Worm (Caenorhabditis elegans) whole organism, late embryonic: Measurements from ENCODE around the gene str-118.

Source experiments
- C08G9.2 ChIP-seq: sonication (generic microtip); optimal IDR thresholded peaks from 2 replicates; lab custom pipeline; 2016; ENCODE audit warnings: mild to moderate bottlenecking, missing genetic modification characterization, moderate library complexity, missing compliant biosample characterization
- F13H6.1 ChIP-seq: sonication (generic microtip); optimal IDR thresholded peaks from 2 replicates; lab custom pipeline; 2016; ENCODE audit warnings: missing genetic modification characterization, missing compliant biosample characterization
- K02D7.2 ChIP-seq: sonication (generic microtip); optimal IDR thresholded peaks from 2 replicates; lab custom pipeline; 2017; ENCODE audit warnings: mild to moderate bottlenecking, missing genetic modification characterization, missing compliant biosample characterization
- K09A11.1 ChIP-seq: sonication (generic microtip); optimal IDR thresholded peaks from 2 replicates; lab custom pipeline; 2017; ENCODE audit warnings: antibody characterized with exemption, mild to moderate bottlenecking, missing genetic modification characterization, missing compliant biosample characterization; ENCODE audit not compliant: insufficient read depth
- T23F11.4 ChIP-seq: fragments of 200-800 bp; sonication (Bioruptor generic); optimal IDR thresholded peaks from 2 replicates; lab custom pipeline; 2018; ENCODE audit warnings: mild to moderate bottlenecking, missing genetic modification characterization, missing compliant biosample characterization
- Y22D7AL.16 ChIP-seq: sonication (generic microtip); optimal IDR thresholded peaks from 2 replicates; lab custom pipeline; 2016; ENCODE audit warnings: missing genetic modification characterization, missing compliant biosample characterization
- ahr-1 ChIP-seq: sonication (generic microtip); optimal IDR thresholded peaks from 2 replicates; lab custom pipeline; 2016; ENCODE audit warnings: missing genetic modification characterization, missing compliant biosample characterization
- ama-1 ChIP-seq: fragments of 150-350 bp; optimal IDR thresholded peaks from 2 replicates; lab custom pipeline; 2014
- ceh-18 ChIP-seq: sonication (generic microtip); optimal IDR thresholded peaks from 2 replicates; lab custom pipeline; 2016; ENCODE audit warnings: missing genetic modification characterization, missing compliant biosample characterization
- ceh-19 ChIP-seq: fragments of 200-800 bp; sonication (Bioruptor generic); optimal IDR thresholded peaks from 2 replicates; lab custom pipeline; 2018; ENCODE audit warnings: mild to moderate bottlenecking, missing genetic modification characterization, missing compliant biosample characterization
- ceh-22 ChIP-seq: sonication (generic microtip); optimal IDR thresholded peaks from 2 replicates; lab custom pipeline; 2017; ENCODE audit warnings: missing biosample characterization, missing genetic modification characterization
- ceh-30 ChIP-seq: fragments of 150-350 bp; optimal IDR thresholded peaks from 2 replicates; lab custom pipeline; 2014; ENCODE audit warnings: missing biosample characterization, missing genetic modification characterization
- ceh-31 ChIP-seq: sonication (generic microtip); optimal IDR thresholded peaks from 2 replicates; lab custom pipeline; 2016; ENCODE audit warnings: missing genetic modification characterization, missing compliant biosample characterization
- ceh-34 ChIP-seq: sonication (generic microtip); optimal IDR thresholded peaks from 2 replicates; lab custom pipeline; 2016; ENCODE audit warnings: mild to moderate bottlenecking, missing genetic modification characterization, missing compliant biosample characterization
- ceh-45 ChIP-seq: fragments of 200-800 bp; sonication (Bioruptor generic); IDR thresholded peaks from 2 replicates; pipeline ENCODE4 v1.3.6; 2022; ENCODE audit warnings: missing genetic modification reagents, missing genetic modification characterization, missing compliant biosample characterization
- ceh-48 ChIP-seq: sonication (generic microtip); optimal IDR thresholded peaks from 2 replicates; lab custom pipeline; 2016; ENCODE audit warnings: missing genetic modification characterization, inconsistent platforms, missing compliant biosample characterization
- ceh-9 ChIP-seq: sonication (generic microtip); optimal IDR thresholded peaks from 2 replicates; lab custom pipeline; 2016; ENCODE audit warnings: mild to moderate bottlenecking, missing genetic modification characterization, inconsistent platforms, missing compliant biosample characterization
- che-1 ChIP-seq: sonication (generic microtip); optimal IDR thresholded peaks from 2 replicates; lab custom pipeline; 2016; ENCODE audit warnings: mild to moderate bottlenecking, missing genetic modification characterization, missing compliant biosample characterization
- dmd-4 ChIP-seq: sonication (generic microtip); optimal IDR thresholded peaks from 2 replicates; lab custom pipeline; 2016; ENCODE audit warnings: borderline replicate concordance, missing genetic modification characterization, missing compliant biosample characterization
- elt-2 ChIP-seq: sonication (generic microtip); optimal IDR thresholded peaks from 2 replicates; lab custom pipeline; 2016; ENCODE audit warnings: missing genetic modification reagents, missing genetic modification characterization, missing compliant biosample characterization
- elt-4 ChIP-seq: sonication (generic microtip); optimal IDR thresholded peaks from 2 replicates; lab custom pipeline; 2016; ENCODE audit warnings: missing genetic modification characterization, missing compliant biosample characterization
- ets-4 ChIP-seq: sonication (generic microtip); optimal IDR thresholded peaks from 2 replicates; lab custom pipeline; 2016; ENCODE audit warnings: missing genetic modification characterization, missing compliant biosample characterization
- fkh-10 ChIP-seq: fragments of 150-350 bp; optimal IDR thresholded peaks from 2 replicates; lab custom pipeline; 2014; ENCODE audit warnings: missing biosample characterization, missing genetic modification reagents, missing genetic modification characterization
- fkh-6 ChIP-seq: sonication (generic microtip); optimal IDR thresholded peaks from 2 replicates; lab custom pipeline; 2016; ENCODE audit warnings: missing genetic modification characterization, missing compliant biosample characterization
- gmeb-2 ChIP-seq: sonication (generic microtip); optimal IDR thresholded peaks from 2 replicates; lab custom pipeline; 2016; ENCODE audit warnings: missing genetic modification characterization, inconsistent platforms, missing compliant biosample characterization
- hlh-13 ChIP-seq: fragments of 200-800 bp; sonication (Bioruptor generic); optimal IDR thresholded peaks from 2 replicates; lab custom pipeline; 2018; ENCODE audit warnings: mild to moderate bottlenecking, missing genetic modification characterization, missing compliant biosample characterization
- hlh-15 ChIP-seq: sonication (generic microtip); optimal IDR thresholded peaks from 2 replicates; lab custom pipeline; 2016; ENCODE audit warnings: missing genetic modification characterization, missing compliant biosample characterization
- hlh-30 ChIP-seq: sonication (generic microtip); optimal IDR thresholded peaks from 2 replicates; lab custom pipeline; 2017; ENCODE audit warnings: antibody characterized with exemption, missing genetic modification characterization, missing compliant biosample characterization; ENCODE audit not compliant: insufficient read depth
- hlh-8 ChIP-seq: sonication (generic microtip); optimal IDR thresholded peaks from 2 replicates; lab custom pipeline; 2016; ENCODE audit warnings: missing genotype, missing genetic modification characterization, missing compliant biosample characterization
- lim-6 ChIP-seq: sonication (generic microtip); optimal IDR thresholded peaks from 2 replicates; lab custom pipeline; 2016; ENCODE audit warnings: missing genetic modification characterization, missing compliant biosample characterization
- madf-2 ChIP-seq: sonication (generic microtip); optimal IDR thresholded peaks from 2 replicates; lab custom pipeline; 2017; ENCODE audit warnings: missing genetic modification characterization, missing compliant biosample characterization
- nfya-1 ChIP-seq: sonication (generic microtip); optimal IDR thresholded peaks from 2 replicates; lab custom pipeline; 2017; ENCODE audit warnings: missing genetic modification characterization, mild to moderate bottlenecking, missing compliant biosample characterization, antibody characterized with exemption, moderate library complexity
- nhr-232 ChIP-seq: sonication (generic microtip); optimal IDR thresholded peaks from 2 replicates; lab custom pipeline; 2016; ENCODE audit warnings: missing genetic modification characterization, missing compliant biosample characterization
- npax-4 ChIP-seq: sonication (generic microtip); optimal IDR thresholded peaks from 2 replicates; lab custom pipeline; 2016; ENCODE audit warnings: missing genetic modification characterization, missing compliant biosample characterization
- odd-2 ChIP-seq: sonication (generic microtip); optimal IDR thresholded peaks from 2 replicates; lab custom pipeline; 2017; ENCODE audit warnings: antibody characterized with exemption, mild to moderate bottlenecking, missing genetic modification characterization, missing compliant biosample characterization
- pag-3 ChIP-seq: sonication (generic microtip); optimal IDR thresholded peaks from 2 replicates; lab custom pipeline; 2016; ENCODE audit warnings: missing compliant biosample characterization, missing genetic modification characterization, borderline replicate concordance
- pat-9 ChIP-seq: fragments of 200-800 bp; sonication (Bioruptor generic); optimal IDR thresholded peaks from 2 replicates; lab custom pipeline; 2018; ENCODE audit warnings: mild to moderate bottlenecking, missing genetic modification characterization, moderate library complexity, missing compliant biosample characterization
- pax-1 ChIP-seq: fragments of 150-350 bp; optimal IDR thresholded peaks from 2 replicates; lab custom pipeline; 2014; ENCODE audit warnings: missing biosample characterization, missing genetic modification characterization
- pha-4 ChIP-seq: fragments of 150-350 bp; optimal IDR thresholded peaks from 2 replicates; lab custom pipeline; 2018; ENCODE audit warnings: missing biosample characterization, missing genetic modification reagents, missing genetic modification characterization
- pros-1 ChIP-seq: fragments of 150-350 bp; optimal IDR thresholded peaks from 2 replicates; lab custom pipeline; 2014; ENCODE audit warnings: missing biosample characterization, missing genetic modification reagents, missing genetic modification characterization
- ref-2 ChIP-seq: sonication (generic microtip); optimal IDR thresholded peaks from 2 replicates; lab custom pipeline; 2016; ENCODE audit warnings: missing genetic modification characterization, missing compliant biosample characterization
- rnt-1 ChIP-seq: sonication (generic microtip); optimal IDR thresholded peaks from 2 replicates; lab custom pipeline; 2016; ENCODE audit warnings: missing genetic modification characterization, missing compliant biosample characterization
- sdc-2 ChIP-seq: sonication (generic microtip); optimal IDR thresholded peaks from 2 replicates; lab custom pipeline; 2016; ENCODE audit warnings: missing genotype, missing genetic modification characterization, missing compliant biosample characterization
- sox-2 ChIP-seq: fragments of 200-800 bp; sonication (Bioruptor generic); IDR thresholded peaks from 2 replicates; pipeline ENCODE4 v1.3.6; 2022; ENCODE audit warnings: missing genetic modification reagents, missing genetic modification characterization, missing compliant biosample characterization
- sox-4 ChIP-seq: sonication (generic microtip); optimal IDR thresholded peaks from 2 replicates; lab custom pipeline; 2017; ENCODE audit warnings: mild to moderate bottlenecking, missing genetic modification characterization, inconsistent platforms, missing compliant biosample characterization
- syd-9 ChIP-seq: sonication (generic microtip); optimal IDR thresholded peaks from 2 replicates; lab custom pipeline; 2016; ENCODE audit warnings: mild to moderate bottlenecking, missing genetic modification characterization, moderate library complexity, missing compliant biosample characterization
- tbx-2 ChIP-seq: sonication (generic microtip); optimal IDR thresholded peaks from 2 replicates; lab custom pipeline; 2016; ENCODE audit warnings: missing genetic modification characterization, missing compliant biosample characterization
- tbx-7 ChIP-seq: sonication (generic microtip); optimal IDR thresholded peaks from 2 replicates; lab custom pipeline; 2016; ENCODE audit warnings: missing genotype, missing genetic modification characterization, missing compliant biosample characterization
- unc-3 ChIP-seq, 2 experiments: fragments of 200-800 bp in 1 of 2; sonication (Bioruptor generic) in 1 of 2; sonication (generic microtip) in 1 of 2; conservative IDR thresholded peaks in 1 of 2; optimal IDR thresholded peaks in 1 of 2; 2 replicates each; pipeline versions ENCODE4 v1.3.6 to Lab custom; 2016 to 2022; ENCODE audit warnings: missing compliant biosample characterization in 2 of 2, missing genetic modification characterization in 2 of 2, missing genetic modification reagents in 1 of 2
- unc-42 ChIP-seq: sonication (generic microtip); optimal IDR thresholded peaks from 2 replicates; lab custom pipeline; 2016; ENCODE audit warnings: missing genotype, missing genetic modification characterization, missing compliant biosample characterization
- unc-55 ChIP-seq: sonication (generic microtip); optimal IDR thresholded peaks from 2 replicates; lab custom pipeline; 2017; ENCODE audit warnings: missing biosample characterization, missing genetic modification reagents, missing genetic modification characterization
- unc-86 ChIP-seq: sonication (generic microtip); optimal IDR thresholded peaks from 2 replicates; lab custom pipeline; 2016; ENCODE audit warnings: missing genetic modification characterization, missing compliant biosample characterization
- zip-5 ChIP-seq: sonication (generic microtip); optimal IDR thresholded peaks from 2 replicates; lab custom pipeline; 2016; ENCODE audit warnings: missing genetic modification characterization, missing compliant biosample characterization
- ztf-16 ChIP-seq: sonication (generic microtip); optimal IDR thresholded peaks from 2 replicates; lab custom pipeline; 2017; ENCODE audit warnings: missing genetic modification characterization, missing compliant biosample characterization

The str-118 gene

DNA sequence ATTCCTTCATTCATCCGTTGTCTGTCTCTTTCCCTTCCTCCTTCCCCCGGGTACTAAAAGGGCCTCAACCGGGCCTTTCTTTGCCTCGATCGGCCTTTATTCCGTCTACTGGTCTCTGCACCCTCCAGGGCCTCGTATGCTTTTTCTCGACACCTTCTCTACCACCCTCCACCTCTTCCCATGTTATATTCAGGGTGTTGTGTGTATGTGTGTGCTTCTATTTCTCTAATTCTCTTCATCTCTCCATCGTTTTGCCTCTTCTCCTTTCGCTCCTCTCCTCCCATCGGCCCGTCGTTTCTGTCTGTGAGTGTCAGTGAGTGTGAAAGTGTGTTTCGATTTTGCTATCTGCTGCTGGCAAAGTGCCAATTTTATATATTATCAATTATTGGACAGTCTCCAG, 12.1 kb upstream of the str-118 start:
- TF ChIP-seq nhr-232 (no peak), ets-4 (tag; lab: Kevin White, UChicago) (peak; percentile 65), sox-2 (GFP tag; lab: Robert Waterston, UW) (peak; percentile 31; the same call in 1 of the 2 replicates), pax-1 (no peak), lim-6 (tag; lab: Kevin White, UChicago) (no peak), fkh-6 (tag; lab: Kevin White, UChicago) (no peak), che-1 (tag; lab: Kevin White, UChicago) (no peak), unc-86 (no peak), hlh-13 (GFP tag; lab: Kevin White, UChicago) (no peak), sox-4 (tag; lab: Kevin White, UChicago) (no peak), F13H6.1 (tag; lab: Kevin White, UChicago) (no peak), ahr-1 (tag; lab: Kevin White, UChicago) (no peak), pha-4 (tag; lab: Kevin White, UChicago) (no peak), K02D7.2 (tag; lab: Kevin White, UChicago) (no peak), T23F11.4 (GFP tag; lab: Kevin White, UChicago) (no peak), ceh-30 (tag; lab: Kevin White, UChicago) (peak; percentile 27), hlh-8 (tag; lab: Kevin White, UChicago) (no peak), ztf-16 (tag; lab: Kevin White, UChicago) (no peak), nfya-1 (peak; percentile 83), ceh-31 (tag; lab: Kevin White, UChicago) (peak; percentile 85), ref-2 (tag; lab: Kevin White, UChicago) (peak; percentile 52), ceh-18 (tag; lab: Kevin White, UChicago) (peak; percentile 29), pag-3 (tag; lab: Kevin White, UChicago) (no peak), unc-3 (GFP tag; conservative IDR thresholded peaks at IDR 0.05; lab: Robert Waterston, UW) (no peak), unc-3 (tag; optimal IDR thresholded peaks at IDR 0.05; lab: Kevin White, UChicago) (no peak), sdc-2 (peak; percentile 53), elt-2 (tag; lab: Kevin White, UChicago) (peak; percentile 46), tbx-7 (tag; lab: Kevin White, UChicago) (no peak), rnt-1 (tag; lab: Kevin White, UChicago) (peak; percentile 8), syd-9 (tag; lab: Kevin White, UChicago) (no peak), hlh-30 (tag; lab: Kevin White, UChicago) (no peak), unc-42 (tag; lab: Kevin White, UChicago) (no peak), ceh-19 (GFP tag; lab: Kevin White, UChicago) (no peak), zip-5 (tag; lab: Kevin White, UChicago) (no peak), gmeb-2 (no peak), K09A11.1 (no peak), unc-55 (GFP tag; lab: Kevin White, UChicago) (peak; percentile 40), pros-1 (tag; lab: Kevin White, UChicago) (peak; percentile 36), ceh-48 (no peak), tbx-2 (tag; lab: Kevin White, UChicago) (peak; percentile 79), madf-2 (tag; lab: Kevin White, UChicago) (no peak), ceh-34 (tag; lab: Kevin White, UChicago) (peak; percentile 80), ceh-45 (no peak), elt-4 (tag; lab: Kevin White, UChicago) (no peak), dmd-4 (tag; lab: Kevin White, UChicago) (peak; percentile 27), ama-1 (lab: Kevin White, UChicago) (no peak), Y22D7AL.16 (no peak), fkh-10 (GFP tag; lab: Kevin White, UChicago) (no peak), ceh-22 (tag; lab: Kevin White, UChicago) (no peak), npax-4 (tag; lab: Kevin White, UChicago) (no peak), odd-2 (no peak), ceh-9 (tag; lab: Kevin White, UChicago) (no peak), C08G9.2 (tag; lab: Kevin White, UChicago) (peak; percentile 35), pat-9 (tag; lab: Kevin White, UChicago) (no peak), hlh-15 (tag; lab: Kevin White, UChicago) (no peak)
